Fruit fly (Drosophila melanogaster) whole organism, pupa: ENCODE results near the gene AIF.

Source experiments
- CG10348 ChIP-seq: fragments of 200-800 bp; sonication (Bioruptor generic); IDR thresholded peaks from 2 replicates; pipeline ENCODE4 v1.3.6; 2022; ENCODE audit warnings: missing biosample characterization, missing genetic modification characterization
- CG12605 ChIP-seq: fragments of 200-800 bp; sonication (Bioruptor generic); IDR thresholded peaks from 2 replicates; pipeline ENCODE4 v1.3.6; 2022; ENCODE audit warnings: missing biosample characterization, missing genetic modification characterization
- CG13204 ChIP-seq: fragments of 200-800 bp; sonication (Bioruptor generic); optimal IDR thresholded peaks from 2 replicates; lab custom pipeline; 2018; ENCODE audit warnings: missing biosample characterization, mild to moderate bottlenecking, missing genetic modification characterization, moderate library complexity
- CG14655 ChIP-seq: fragments of 200-800 bp; sonication (Bioruptor generic); optimal IDR thresholded peaks from 3 replicates; lab custom pipeline; 2017; ENCODE audit warnings: mild to moderate bottlenecking, missing biosample characterization, missing genetic modification reagents, missing genetic modification characterization
- CG15710 ChIP-seq: fragments of 200-800 bp; sonication (Bioruptor generic); optimal IDR thresholded peaks from 2 replicates; lab custom pipeline; 2018; ENCODE audit warnings: missing biosample characterization, mild to moderate bottlenecking, missing genetic modification characterization, moderate library complexity
- CG17806 ChIP-seq: fragments of 200-800 bp; sonication (Bioruptor generic); optimal IDR thresholded peaks from 2 replicates; lab custom pipeline; 2018; ENCODE audit warnings: missing biosample characterization, mild to moderate bottlenecking, missing genetic modification characterization, moderate library complexity
- CG32121 ChIP-seq: fragments of 200-800 bp; sonication (Bioruptor generic); IDR thresholded peaks from 2 replicates; pipeline ENCODE4 v1.3.6; 2022; ENCODE audit warnings: missing biosample characterization, missing genetic modification characterization
- CG34367 ChIP-seq: fragments of 200-800 bp; sonication (Bioruptor generic); optimal IDR thresholded peaks from 2 replicates; lab custom pipeline; 2018; ENCODE audit warnings: missing biosample characterization, mild to moderate bottlenecking, missing genetic modification characterization
- CG4496 ChIP-seq: fragments of 200-800 bp; sonication (Bioruptor generic); IDR thresholded peaks from 3 replicates; pipeline ENCODE4 v1.3.6; 2022; ENCODE audit warnings: missing biosample characterization, missing genetic modification characterization
- CG8159 ChIP-seq: fragments of 200-800 bp; sonication (Bioruptor generic); optimal IDR thresholded peaks from 3 replicates; lab custom pipeline; 2018; ENCODE audit warnings: missing biosample characterization, mild to moderate bottlenecking, missing genetic modification characterization, moderate library complexity
- CG8301 ChIP-seq: fragments of 200-800 bp; sonication (Bioruptor generic); optimal IDR thresholded peaks from 2 replicates; lab custom pipeline; 2018; ENCODE audit warnings: missing biosample characterization, mild to moderate bottlenecking, missing genetic modification characterization
- CG9948 ChIP-seq: fragments of 200-800 bp; sonication (Bioruptor generic); optimal IDR thresholded peaks from 2 replicates; lab custom pipeline; 2018; ENCODE audit warnings: missing biosample characterization, mild to moderate bottlenecking, missing genetic modification characterization, moderate library complexity
- D1 ChIP-seq: fragments of 200-800 bp; sonication (Bioruptor generic); optimal IDR thresholded peaks from 2 replicates; lab custom pipeline; 2018; ENCODE audit warnings: missing biosample characterization, mild to moderate bottlenecking, missing genetic modification characterization, moderate library complexity
- EcR ChIP-seq: fragments of 200-800 bp; sonication (Bioruptor generic); optimal IDR thresholded peaks from 3 replicates; lab custom pipeline; 2019; ENCODE audit warnings: missing biosample characterization, missing genetic modification characterization, mild to moderate bottlenecking, moderate library complexity, missing genetic modification reagents
- Ets98B ChIP-seq: fragments of 200-800 bp; sonication (Bioruptor generic); IDR thresholded peaks from 2 replicates; pipeline ENCODE4 v1.3.6; 2022; ENCODE audit warnings: missing biosample characterization, missing genetic modification characterization
- Pif1A ChIP-seq: fragments of 200-800 bp; sonication (Bioruptor generic); optimal IDR thresholded peaks from 3 replicates; lab custom pipeline; 2016; ENCODE audit warnings: missing biosample characterization, missing genetic modification characterization
- Pif1B ChIP-seq: fragments of 200-800 bp; sonication (Bioruptor generic); optimal IDR thresholded peaks from 3 replicates; lab custom pipeline; 2016; ENCODE audit warnings: missing biosample characterization, missing genetic modification characterization
- Snoo ChIP-seq: fragments of 200-800 bp; sonication (Bioruptor generic); optimal IDR thresholded peaks from 3 replicates; lab custom pipeline; 2017; ENCODE audit warnings: missing biosample characterization, mild to moderate bottlenecking, missing genetic modification characterization, inconsistent platforms
- fd96Ca ChIP-seq: fragments of 200-800 bp; sonication (Bioruptor generic); IDR thresholded peaks from 3 replicates; pipeline ENCODE4 v1.3.6; 2022; ENCODE audit warnings: missing biosample characterization, missing genetic modification characterization
- gl ChIP-seq: fragments of 200-800 bp; sonication (Bioruptor generic); optimal IDR thresholded peaks from 2 replicates; lab custom pipeline; 2018; ENCODE audit warnings: missing biosample characterization, mild to moderate bottlenecking, missing genetic modification characterization
- rn ChIP-seq: fragments of 200-800 bp; sonication (Bioruptor generic); IDR thresholded peaks from 2 replicates; pipeline ENCODE4 v1.3.6; 2022; ENCODE audit warnings: missing biosample characterization, missing genetic modification characterization

AIF gene

dm6 chr2L:2161244-2162243 is 10.0 kb downstream of the AIF start:
- TF ChIP-seq CG4496 (GFP tag; lab: Robert Waterston, UW) (no peak; the same call in none of the 3 replicates), rn (GFP tag; lab: Robert Waterston, UW) (peak; percentile 37; the same call in 1 of the 2 replicates), CG32121 (GFP tag; lab: Robert Waterston, UW) (peak; percentile 39; the same call in 1 of the 2 replicates), CG34367 (tag; lab: Kevin White, UChicago) (peak; percentile 20), Ets98B (GFP tag; lab: Robert Waterston, UW) (no peak; the same call in 1 of the 2 replicates), CG12605 (peak; percentile 28; the same call in 1 of the 2 replicates), CG13204 (GFP tag; lab: Kevin White, UChicago) (peak; percentile 100), CG17806 (tag; lab: Kevin White, UChicago) (peak; percentile 53), Snoo (peak; percentile 35), Pif1B (GFP tag; lab: Kevin White, UChicago) (no peak), CG10348 (no peak), D1 (tag; lab: Kevin White, UChicago) (no peak), CG14655 (no peak), Pif1A (GFP tag; lab: Kevin White, UChicago) (peak; percentile 14), EcR (GFP tag; lab: Kevin White, UChicago) (peak; percentile 86), fd96Ca (peak; percentile 39; the same call in 1 of the 3 replicates), CG9948 (peak; percentile 68), CG8159 (tag; lab: Kevin White, UChicago) (peak; percentile 63), CG8301 (tag; lab: Kevin White, UChicago) (peak; percentile 44), gl (tag; lab: Kevin White, UChicago) (no peak), CG15710 (tag; lab: Kevin White, UChicago) (peak; percentile 50)
- TF ChIP-seq, all 21 proteins: peak for 14

dm6 chr2L:2162281-2162680 is 10.7 kb downstream of the AIF start:
- TF ChIP-seq CG8159 (tag; lab: Kevin White, UChicago) (no peak), CG32121 (GFP tag; lab: Robert Waterston, UW) (no peak), CG14655 (no peak), CG17806 (tag; lab: Kevin White, UChicago) (no peak), CG10348 (0 out of 2 replicates have a peak, but pooled peaks have one; percentile 33), fd96Ca (peak; percentile 33; the same call in 1 of the 3 replicates), Pif1A (GFP tag; lab: Kevin White, UChicago) (no peak), rn (GFP tag; lab: Robert Waterston, UW) (0 out of 2 replicates have a peak, but pooled peaks have one; percentile 3), CG13204 (GFP tag; lab: Kevin White, UChicago) (peak; percentile 85), CG4496 (GFP tag; lab: Robert Waterston, UW) (peak; percentile 62; the same call in 2 of the 3 replicates), CG34367 (tag; lab: Kevin White, UChicago) (no peak), EcR (GFP tag; lab: Kevin White, UChicago) (peak; percentile 20)

- TF ChIP-seq CG15710 (tag; lab: Kevin White, UChicago) (peak; percentile 48), CG10348 (no peak), EcR (GFP tag; lab: Kevin White, UChicago) (no peak), CG8301 (tag; lab: Kevin White, UChicago) (peak; percentile 67), CG9948 (peak; percentile 52), CG17806 (tag; lab: Kevin White, UChicago) (peak; percentile 60), Pif1A (GFP tag; lab: Kevin White, UChicago) (peak; percentile 65), CG4496 (GFP tag; lab: Robert Waterston, UW) (peak; percentile 67; the same call in 1 of the 3 replicates), CG13204 (GFP tag; lab: Kevin White, UChicago) (peak; percentile 29), D1 (tag; lab: Kevin White, UChicago) (no peak), rn (GFP tag; lab: Robert Waterston, UW) (no peak), CG34367 (tag; lab: Kevin White, UChicago) (peak; percentile 55), CG32121 (GFP tag; lab: Robert Waterston, UW) (no peak), Ets98B (GFP tag; lab: Robert Waterston, UW) (peak; percentile 61), Pif1B (GFP tag; lab: Kevin White, UChicago) (peak; percentile 46), fd96Ca (0 out of 3 replicates have a peak, but pooled peaks have one; percentile 32), CG8159 (tag; lab: Kevin White, UChicago) (peak; percentile 77), CG14655 (peak; percentile 73)
Measured at dm6 chr2L:2162729-2163567, 11.4 kb downstream of the AIF start.

dm6 chr2L:2163568-2163953 is 12.0 kb downstream of the AIF start:
- TF ChIP-seq Snoo, result peak; percentile 93
- peak; percentile 91 for TF ChIP-seq Pif1B (GFP tag; lab: Kevin White, UChicago)
- TF ChIP-seq CG4496 (GFP tag; lab: Robert Waterston, UW), result peak; percentile 96
- TF ChIP-seq CG17806 (tag; lab: Kevin White, UChicago), result peak; percentile 94
- peak; percentile 89 for TF ChIP-seq CG13204 (GFP tag; lab: Kevin White, UChicago)
- peak; percentile 87 for TF ChIP-seq Ets98B (GFP tag; lab: Robert Waterston, UW)
- peak; percentile 94 for TF ChIP-seq CG14655
- peak; percentile 93 for TF ChIP-seq gl (tag; lab: Kevin White, UChicago)
- peak; percentile 92 for TF ChIP-seq Pif1A (GFP tag; lab: Kevin White, UChicago)
- TF ChIP-seq CG34367 (tag; lab: Kevin White, UChicago), result peak; percentile 94
- TF ChIP-seq rn (GFP tag; lab: Robert Waterston, UW), result peak; percentile 94
- peak; percentile 93 for TF ChIP-seq CG8159 (tag; lab: Kevin White, UChicago)
- peak; percentile 97 for TF ChIP-seq CG15710 (tag; lab: Kevin White, UChicago)
- peak; percentile 92 for TF ChIP-seq CG8301 (tag; lab: Kevin White, UChicago)
- TF ChIP-seq CG32121 (GFP tag; lab: Robert Waterston, UW), result peak; percentile 86
- peak; percentile 72 for TF ChIP-seq EcR (GFP tag; lab: Kevin White, UChicago)
- peak; percentile 55; the same call in 1 of the 2 replicates for TF ChIP-seq CG10348
- peak; percentile 97 for TF ChIP-seq fd96Ca
- TF ChIP-seq CG9948, result peak; percentile 94
- peak; percentile 76 for TF ChIP-seq D1 (tag; lab: Kevin White, UChicago)
- TF ChIP-seq CG12605, result peak; percentile 89
- TF ChIP-seq, all 21 proteins: peak for 21
